Worm (Caenorhabditis elegans) whole organism, L4 larva: ENCODE data around the gene mltn-13.

Experiments
- D1046.2 ChIP-seq: fragments of 200-800 bp; sonication (Bioruptor generic); IDR thresholded peaks from 2 replicates; pipeline ENCODE4 v1.3.6; 2022; ENCODE audit warnings: missing genetic modification characterization, missing compliant biosample characterization
- F26F4.8 ChIP-seq: fragments of 200-800 bp; sonication (Bioruptor generic); conservative IDR thresholded peaks from 2 replicates; pipeline ENCODE4 v1.3.6; 2022; ENCODE audit warnings: missing genetic modification characterization, missing compliant biosample characterization
- F49E8.2 ChIP-seq: sonication (generic microtip); optimal IDR thresholded peaks from 2 replicates; lab custom pipeline; 2016; ENCODE audit warnings: missing compliant biosample characterization, mild to moderate bottlenecking, missing genetic modification characterization, borderline replicate concordance
- R02D3.7 ChIP-seq: fragments of 150-350 bp; sonication (generic microtip); optimal IDR thresholded peaks from 3 replicates; lab custom pipeline; 2014; ENCODE audit warnings: missing biosample characterization, missing genetic modification characterization
- T26A8.4 ChIP-seq: fragments of 200-800 bp; sonication (Bioruptor generic); IDR thresholded peaks from 2 replicates; pipeline ENCODE4 v1.3.6; 2022; ENCODE audit warnings: missing genetic modification characterization, missing compliant biosample characterization
- Y105C5A.15 ChIP-seq: fragments of 200-800 bp; sonication (Bioruptor generic); IDR thresholded peaks from 2 replicates; pipeline ENCODE4 v1.3.6; 2022; ENCODE audit warnings: missing genetic modification characterization, missing compliant biosample characterization
- Y48G9A.11 ChIP-seq: fragments of 200-800 bp; sonication (Bioruptor generic); IDR thresholded peaks from 2 replicates; pipeline ENCODE4 v1.3.6; 2022; ENCODE audit warnings: missing genetic modification reagents, missing genetic modification characterization, missing compliant biosample characterization
- ZK337.2 ChIP-seq: fragments of 200-800 bp; sonication (Bioruptor generic); IDR thresholded peaks from 2 replicates; pipeline ENCODE4 v1.3.6; 2022; ENCODE audit warnings: missing genetic modification reagents, missing genetic modification characterization, missing compliant biosample characterization
- ZK546.5 ChIP-seq, 2 experiments: sonication (generic microtip); optimal IDR thresholded peaks; 2 replicates each; lab custom pipeline; 2017; ENCODE audit warnings: missing biosample characterization in 2 of 2, missing genetic modification characterization in 2 of 2
- aha-1 ChIP-seq: fragments of 150-350 bp; peaks from one replicate; lab custom pipeline; 2014; ENCODE audit warnings: missing biosample characterization, missing genetic modification characterization
- arid-1 ChIP-seq: fragments of 200-800 bp; sonication (Bioruptor generic); conservative IDR thresholded peaks from 2 replicates; pipeline ENCODE4 v1.3.6; 2022; ENCODE audit warnings: missing genetic modification reagents, missing genetic modification characterization, missing compliant biosample characterization
- attf-4 ChIP-seq: sonication (generic microtip); optimal IDR thresholded peaks from 3 replicates; lab custom pipeline; 2017; ENCODE audit warnings: missing biosample characterization, missing genetic modification characterization
- ceh-82 ChIP-seq: sonication (generic microtip); optimal IDR thresholded peaks from 2 replicates; lab custom pipeline; 2017; ENCODE audit warnings: missing biosample characterization, missing genetic modification characterization
- ces-1 ChIP-seq: fragments of 150-350 bp; sonication (generic microtip); optimal IDR thresholded peaks from 4 replicates; lab custom pipeline; 2014; ENCODE audit warnings: missing biosample characterization, missing genetic modification reagents, missing genetic modification characterization
- cey-2 ChIP-seq: sonication (generic microtip); optimal IDR thresholded peaks from 3 replicates; lab custom pipeline; 2017; ENCODE audit warnings: missing genetic modification characterization, mild to moderate bottlenecking, missing compliant biosample characterization, antibody characterized with exemption, borderline replicate concordance; ENCODE audit not compliant: insufficient read depth
- ctbp-1 ChIP-seq: fragments of 200-800 bp; sonication (Bioruptor generic); IDR thresholded peaks from 2 replicates; pipeline ENCODE4 v1.3.6; 2022; ENCODE audit warnings: missing genetic modification reagents, missing genetic modification characterization, missing compliant biosample characterization
- dmd-6 ChIP-seq: fragments of 200-800 bp; sonication (Bioruptor generic); IDR thresholded peaks from 2 replicates; pipeline ENCODE4 v1.3.6; 2022; ENCODE audit warnings: missing genetic modification reagents, missing genetic modification characterization, missing compliant biosample characterization
- dmd-8 ChIP-seq: fragments of 200-800 bp; sonication (Bioruptor generic); IDR thresholded peaks from 2 replicates; pipeline ENCODE4 v1.3.6; 2022; ENCODE audit warnings: missing genetic modification characterization, missing compliant biosample characterization
- dmd-9 ChIP-seq: fragments of 200-800 bp; sonication (Bioruptor generic); IDR thresholded peaks from 2 replicates; pipeline ENCODE4 v1.3.6; 2022; ENCODE audit warnings: missing genetic modification reagents, missing genetic modification characterization, missing compliant biosample characterization
- dpl-1 ChIP-seq: fragments of 150-350 bp; optimal IDR thresholded peaks from 2 replicates; lab custom pipeline; 2014; ENCODE audit warnings: missing biosample characterization, missing genetic modification reagents, missing genetic modification characterization
- duxl-1 ChIP-seq: sonication (generic microtip); optimal IDR thresholded peaks from 2 replicates; lab custom pipeline; 2016; ENCODE audit warnings: mild to moderate bottlenecking, missing genetic modification characterization, moderate library complexity, missing compliant biosample characterization; ENCODE audit not compliant: poor library complexity
- fos-1 ChIP-seq: fragments of 150-350 bp; optimal IDR thresholded peaks from 2 replicates; lab custom pipeline; 2014; ENCODE audit warnings: missing biosample characterization, missing genetic modification characterization
- gei-8 ChIP-seq: fragments of 200-800 bp; sonication (Bioruptor generic); optimal IDR thresholded peaks from 2 replicates; lab custom pipeline; 2018; ENCODE audit warnings: mild to moderate bottlenecking, missing genetic modification characterization, missing compliant biosample characterization
- hif-1 ChIP-seq, 2 experiments: sonication (generic microtip); optimal IDR thresholded peaks; 2 replicates each; lab custom pipeline; 2016 to 2017; ENCODE audit warnings: missing compliant biosample characterization in 2 of 2, missing genetic modification characterization in 2 of 2, missing genetic modification reagents in 2 of 2, missing genotype in 2 of 2, mild to moderate bottlenecking in 1 of 2
- hlh-30 ChIP-seq: sonication (generic microtip); optimal IDR thresholded peaks from 2 replicates; lab custom pipeline; 2017; ENCODE audit warnings: antibody characterized with exemption, mild to moderate bottlenecking, missing genetic modification characterization, missing compliant biosample characterization; ENCODE audit not compliant: insufficient read depth
- lin-1 ChIP-seq: fragments of 200-800 bp; sonication (Bioruptor generic); IDR thresholded peaks from 2 replicates; pipeline ENCODE4 v1.3.6; 2022; ENCODE audit warnings: missing genetic modification reagents, missing genetic modification characterization, missing compliant biosample characterization
- lin-29 ChIP-seq: fragments of 200-800 bp; sonication (Bioruptor generic); IDR thresholded peaks from 2 replicates; pipeline ENCODE4 v1.3.6; 2022; ENCODE audit warnings: missing genetic modification reagents, missing genetic modification characterization, missing compliant biosample characterization
- lir-3 ChIP-seq: sonication (generic microtip); optimal IDR thresholded peaks from 2 replicates; lab custom pipeline; 2016; ENCODE audit warnings: mild to moderate bottlenecking, missing genetic modification characterization, missing compliant biosample characterization
- mdl-1 ChIP-seq, 2 experiments: fragments of 150-350 bp in 1 of 2; sonication (generic microtip) in 1 of 2; optimal IDR thresholded peaks; 2 replicates each; lab custom pipeline; 2014 to 2017; ENCODE audit warnings: missing biosample characterization in 2 of 2, missing genetic modification characterization in 2 of 2
- mep-1 ChIP-seq: fragments of 150-350 bp; sonication (generic microtip); optimal IDR thresholded peaks from 3 replicates; lab custom pipeline; 2014; ENCODE audit warnings: missing biosample characterization, missing genetic modification characterization
- mes-2 ChIP-seq: sonication (generic microtip); optimal IDR thresholded peaks from 2 replicates; lab custom pipeline; 2016; ENCODE audit warnings: missing genotype, mild to moderate bottlenecking, missing genetic modification characterization, missing compliant biosample characterization; ENCODE audit not compliant: poor library complexity, severe bottlenecking
- mxl-2 ChIP-seq: fragments of 200-800 bp; sonication (Bioruptor generic); conservative IDR thresholded peaks from 2 replicates; pipeline ENCODE4 v1.3.6; 2022; ENCODE audit warnings: missing genetic modification reagents, missing genetic modification characterization, missing compliant biosample characterization
- mxl-3 ChIP-seq: fragments of 200-800 bp; sonication (Bioruptor generic); optimal IDR thresholded peaks from 2 replicates; lab custom pipeline; 2018; ENCODE audit warnings: mild to moderate bottlenecking, missing genetic modification characterization, missing compliant biosample characterization
- nhr-102 ChIP-seq: sonication (generic microtip); optimal IDR thresholded peaks from 2 replicates; lab custom pipeline; 2016; ENCODE audit warnings: mild to moderate bottlenecking, missing genetic modification characterization, moderate library complexity, missing compliant biosample characterization
- nhr-28 ChIP-seq: fragments of 150-350 bp; optimal IDR thresholded peaks from 2 replicates; lab custom pipeline; 2014; ENCODE audit warnings: missing biosample characterization, missing genetic modification characterization
- nhr-41 ChIP-seq: fragments of 200-800 bp; sonication (Bioruptor generic); IDR thresholded peaks from 2 replicates; pipeline ENCODE4 v1.3.6; 2022; ENCODE audit warnings: missing genetic modification reagents, missing genetic modification characterization, missing compliant biosample characterization
- nhr-48 ChIP-seq: sonication (generic microtip); optimal IDR thresholded peaks from 2 replicates; lab custom pipeline; 2016; ENCODE audit warnings: mild to moderate bottlenecking, missing genetic modification characterization, missing compliant biosample characterization
- nhr-6 ChIP-seq: fragments of 150-350 bp; optimal IDR thresholded peaks from 2 replicates; lab custom pipeline; 2014; ENCODE audit warnings: missing biosample characterization, missing genetic modification characterization
- nhr-77 ChIP-seq: fragments of 150-350 bp; optimal IDR thresholded peaks from 2 replicates; lab custom pipeline; 2014; ENCODE audit warnings: missing biosample characterization, missing genetic modification characterization
- php-3 ChIP-seq: fragments of 200-800 bp; sonication (Bioruptor generic); IDR thresholded peaks from 2 replicates; pipeline ENCODE4 v1.3.6; 2022; ENCODE audit warnings: missing genetic modification reagents, missing genetic modification characterization, missing compliant biosample characterization
- pqm-1 ChIP-seq: sonication (generic microtip); optimal IDR thresholded peaks from 2 replicates; lab custom pipeline; 2017; ENCODE audit warnings: missing biosample characterization, missing genetic modification characterization
- sdz-12 ChIP-seq: fragments of 200-800 bp; sonication (Bioruptor generic); optimal IDR thresholded peaks from 2 replicates; lab custom pipeline; 2018; ENCODE audit warnings: mild to moderate bottlenecking, missing genetic modification characterization, missing compliant biosample characterization
- set-16 ChIP-seq: fragments of 200-800 bp; sonication (Bioruptor generic); IDR thresholded peaks from 2 replicates; pipeline ENCODE4 v1.3.6; 2022; ENCODE audit warnings: missing genetic modification reagents, missing genetic modification characterization, missing compliant biosample characterization
- spr-3 ChIP-seq: fragments of 200-800 bp; sonication (Bioruptor generic); optimal IDR thresholded peaks from 2 replicates; lab custom pipeline; 2018; ENCODE audit warnings: mild to moderate bottlenecking, missing genetic modification characterization, missing compliant biosample characterization
- unc-62 ChIP-seq, 3 experiments: fragments of 150-350 bp in 1 of 3; sonication (generic microtip); optimal IDR thresholded peaks in 2 of 3; peaks in 1 of 3; 1 replicate in 1 of 3; 2 replicates in 2 of 3; lab custom pipeline; 2014 to 2017; ENCODE audit warnings: missing biosample characterization in 3 of 3, missing genetic modification characterization in 3 of 3, missing genetic modification reagents in 3 of 3, missing genotype in 1 of 3
- zfp-2 ChIP-seq: sonication (generic microtip); optimal IDR thresholded peaks from 2 replicates; lab custom pipeline; 2016; ENCODE audit warnings: mild to moderate bottlenecking, missing genetic modification characterization, missing compliant biosample characterization
- zfp-3 ChIP-seq: fragments of 200-800 bp; sonication (Bioruptor generic); conservative IDR thresholded peaks from 2 replicates; pipeline ENCODE4 v1.3.6; 2022; ENCODE audit warnings: missing genetic modification reagents, missing genetic modification characterization, missing compliant biosample characterization
- zip-2 ChIP-seq: fragments of 150-350 bp; optimal IDR thresholded peaks from 2 replicates; lab custom pipeline; 2014; ENCODE audit warnings: missing biosample characterization, missing genetic modification characterization
- ztf-11 ChIP-seq: fragments of 150-350 bp; optimal IDR thresholded peaks from 2 replicates; lab custom pipeline; 2014; ENCODE audit warnings: missing biosample characterization, missing genetic modification characterization
- ztf-7 ChIP-seq: fragments of 150-350 bp; optimal IDR thresholded peaks from 2 replicates; lab custom pipeline; 2014; ENCODE audit warnings: missing biosample characterization, missing genetic modification characterization

Gene mltn-13

DNA sequence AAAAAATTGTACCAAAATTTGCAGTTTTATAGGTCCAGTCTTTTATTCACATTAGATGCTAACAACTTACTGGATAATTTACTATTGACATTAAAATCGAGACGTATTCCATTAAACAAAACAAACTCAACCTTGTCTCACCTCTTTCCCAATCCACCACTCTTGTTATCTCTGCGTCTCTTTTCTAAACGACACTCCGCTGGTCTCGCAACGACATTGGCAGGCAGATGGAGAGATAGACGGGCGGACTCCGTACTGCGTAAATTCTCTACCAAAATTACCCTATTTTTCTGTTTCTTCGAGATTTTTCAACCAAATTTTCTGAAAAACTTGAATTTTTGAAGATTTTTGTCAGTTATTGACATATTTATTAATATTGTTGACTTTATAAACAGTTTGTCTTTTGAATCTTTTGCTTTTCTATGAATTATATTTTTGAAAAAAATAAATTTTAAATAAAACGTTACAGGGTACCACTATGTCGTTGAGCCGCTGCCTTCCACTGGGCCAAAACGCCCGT, 21.2 kb upstream of the mltn-13 start, which contains the start of gene asb-2 (continued):
- TF ChIP-seq lin-29 (GFP tag; lab: Robert Waterston, UW) (no peak), nhr-48 (tag; lab: Kevin White, UChicago) (peak; percentile 43), dpl-1 (GFP tag; lab: Kevin White, UChicago) (peak; percentile 76), dmd-6 (GFP tag; lab: Robert Waterston, UW) (peak; percentile 72; the same call in 1 of the 2 replicates), zfp-2 (tag; lab: Kevin White, UChicago) (no peak), nhr-77 (tag; lab: Kevin White, UChicago) (peak; percentile 79), unc-62 (GFP tag; optimal IDR thresholded peaks at IDR 0.05 in 1 of 2; lab: Kevin White, UChicago) (no peak), unc-62 (tag; optimal IDR thresholded peaks at IDR 0.05; lab: Kevin White, UChicago) (no peak), zip-2 (peak; percentile 41), dmd-9 (GFP tag; lab: Robert Waterston, UW) (no peak), mes-2 (peak; percentile 88), ceh-82 (tag; lab: Kevin White, UChicago) (no peak), fos-1 (tag; lab: Kevin White, UChicago) (no peak), ZK337.2 (GFP tag; lab: Robert Waterston, UW) (no peak), attf-4 (tag; lab: Kevin White, UChicago) (no peak), mdl-1 (tag; optimal IDR thresholded peaks at IDR 0.05; lab: Kevin White, UChicago) (peak in 1 of 2 experiments; percentile 74), php-3 (GFP tag; lab: Robert Waterston, UW) (no peak), ces-1 (GFP tag; lab: Kevin White, UChicago) (no peak), F49E8.2 (no peak), nhr-41 (GFP tag; lab: Robert Waterston, UW) (no peak), nhr-6 (tag; lab: Kevin White, UChicago) (peak; percentile 96), ztf-7 (tag; lab: Kevin White, UChicago) (peak; percentile 52), lin-1 (GFP tag; lab: Robert Waterston, UW) (no peak), cey-2 (tag; lab: Kevin White, UChicago) (no peak), Y105C5A.15 (no peak), mxl-2 (GFP tag; lab: Robert Waterston, UW) (no peak), ztf-11 (tag; lab: Kevin White, UChicago) (no peak), sdz-12 (GFP tag; lab: Kevin White, UChicago) (no peak), Y48G9A.11 (GFP tag; lab: Robert Waterston, UW) (no peak), R02D3.7 (tag; lab: Kevin White, UChicago) (no peak), lir-3 (tag; lab: Kevin White, UChicago) (no peak), mep-1 (tag; lab: Kevin White, UChicago) (peak; percentile 93), aha-1 (peak; percentile 92), gei-8 (no peak), D1046.2 (GFP tag; lab: Robert Waterston, UW) (no peak), nhr-28 (peak; percentile 76), dmd-8 (GFP tag; lab: Robert Waterston, UW) (no peak), arid-1 (GFP tag; lab: Robert Waterston, UW) (0 out of 2 replicates have a peak, but pooled peaks have one; percentile 17), hif-1 (tag; optimal IDR thresholded peaks at IDR 0.05; lab: Kevin White, UChicago) (peak in 1 of 2 experiments; percentile 62), ctbp-1 (GFP tag; lab: Robert Waterston, UW) (no peak), F26F4.8 (no peak), spr-3 (GFP tag; lab: Kevin White, UChicago) (no peak), hlh-30 (tag; lab: Kevin White, UChicago) (peak; percentile 86), ZK546.5 (tag; optimal IDR thresholded peaks at IDR 0.05; lab: Kevin White, UChicago) (no peak), T26A8.4 (GFP tag; lab: Robert Waterston, UW) (no peak; the same call in 1 of the 2 replicates), zfp-3 (GFP tag; lab: Robert Waterston, UW) (no peak), set-16 (no peak), duxl-1 (tag; lab: Kevin White, UChicago) (peak; percentile 4), mxl-3 (peak; percentile 72), nhr-102 (peak; percentile 66), pqm-1 (tag; lab: Kevin White, UChicago) (peak; percentile 66)
